Worm (Caenorhabditis elegans) whole organism, mixed stage, embryonic: ENCODE data around the gene cdr-6.

Experiments used
- ces-1 ChIP-seq: fragments of 150-350 bp; optimal IDR thresholded peaks from 2 replicates; lab custom pipeline; 2014; ENCODE audit warnings: missing biosample characterization, missing genetic modification reagents, missing genetic modification characterization
- hlh-1 ChIP-seq: fragments of 150-350 bp; optimal IDR thresholded peaks from 2 replicates; lab custom pipeline; 2014; ENCODE audit warnings: missing biosample characterization, missing genetic modification reagents, missing genetic modification characterization
- nhr-12 ChIP-seq: fragments of 150-350 bp; optimal IDR thresholded peaks from 2 replicates; lab custom pipeline; 2014; ENCODE audit warnings: missing biosample characterization, missing genetic modification characterization
- nhr-237 ChIP-seq: fragments of 150-350 bp; optimal IDR thresholded peaks from 2 replicates; lab custom pipeline; 2014; ENCODE audit warnings: missing biosample characterization, missing genetic modification characterization
- unc-39 ChIP-seq: fragments of 150-350 bp; optimal IDR thresholded peaks from 2 replicates; lab custom pipeline; 2014; ENCODE audit warnings: missing biosample characterization, missing genetic modification characterization
- zip-8 ChIP-seq: fragments of 150-350 bp; optimal IDR thresholded peaks from 2 replicates; lab custom pipeline; 2014; ENCODE audit warnings: missing biosample characterization, missing genetic modification characterization
- ztf-11 ChIP-seq: fragments of 150-350 bp; optimal IDR thresholded peaks from 2 replicates; lab custom pipeline; 2014; ENCODE audit warnings: missing biosample characterization, missing genetic modification characterization

DNA sequence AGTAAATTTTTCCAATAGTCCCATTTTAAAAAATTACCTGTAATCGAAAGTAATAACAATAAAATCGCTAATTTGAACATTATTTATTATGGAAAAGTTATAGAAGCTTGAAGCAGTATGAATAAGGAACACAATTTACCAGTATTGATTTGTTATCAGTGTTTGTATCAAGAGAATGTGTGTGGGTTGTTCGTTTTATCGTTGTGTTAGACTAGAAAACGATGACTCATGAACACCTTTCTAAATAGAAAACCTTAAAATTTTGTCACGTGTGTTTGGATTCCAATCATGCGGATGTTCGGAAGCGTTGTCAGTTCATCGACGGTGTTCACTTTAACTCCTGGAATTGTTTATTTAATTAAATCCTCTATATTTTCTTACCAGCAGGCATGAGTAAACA is 18.6 kb upstream of the cdr-6 start, which contains the start of gene C54D10.13:
- TF ChIP-seq nhr-12 (tag; lab: Kevin White, UChicago) (no peak), hlh-1 (tag; lab: Kevin White, UChicago) (no peak), zip-8 (no peak), nhr-237 (tag; lab: Kevin White, UChicago) (no peak), ztf-11 (tag; lab: Kevin White, UChicago) (no peak), ces-1 (GFP tag; lab: Kevin White, UChicago) (no peak), unc-39 (tag; lab: Kevin White, UChicago) (no peak)
